Worm (Caenorhabditis elegans) whole organism, young adult: ENCODE data around the gene srx-119.
A peak's percentile ranks its signal among the peaks of the same experiment; 100 is the strongest.

Experiments used
- B0035.1 ChIP-seq: sonication (generic microtip); optimal IDR thresholded peaks from 2 replicates; lab custom pipeline; 2016; ENCODE audit warnings: missing genetic modification characterization, mild to moderate bottlenecking, missing compliant biosample characterization, missing genotype, missing genetic modification reagents
- B0336.3 ChIP-seq: fragments of 200-800 bp; sonication (Bioruptor generic); IDR thresholded peaks from 2 replicates; pipeline ENCODE4 v1.3.6; 2022; ENCODE audit warnings: missing genetic modification characterization, missing compliant biosample characterization
- C17E4.6 ChIP-seq: fragments of 200-800 bp; sonication (Bioruptor generic); IDR thresholded peaks from 2 replicates; pipeline ENCODE4 v1.3.6; 2022; ENCODE audit warnings: missing genetic modification reagents, missing genetic modification characterization, missing compliant biosample characterization
- F57A8.1 ChIP-seq: fragments of 200-800 bp; sonication (Bioruptor generic); optimal IDR thresholded peaks from 2 replicates; lab custom pipeline; 2018; ENCODE audit warnings: mild to moderate bottlenecking, missing genetic modification characterization, moderate library complexity, missing compliant biosample characterization
- Y56A3A.18 ChIP-seq: fragments of 200-800 bp; sonication (Bioruptor generic); IDR thresholded peaks from 2 replicates; pipeline ENCODE4 v1.3.6; 2022; ENCODE audit warnings: missing genetic modification reagents, missing genetic modification characterization, missing compliant biosample characterization
- atf-7 ChIP-seq: sonication (generic microtip); optimal IDR thresholded peaks from 2 replicates; lab custom pipeline; 2017; ENCODE audit warnings: mild to moderate bottlenecking, missing genetic modification characterization, missing compliant biosample characterization
- bed-2 ChIP-seq: fragments of 200-800 bp; sonication (Bioruptor generic); IDR thresholded peaks from 2 replicates; pipeline ENCODE4 v1.3.6; 2022; ENCODE audit warnings: missing genetic modification reagents, missing genetic modification characterization, missing compliant biosample characterization
- cebp-1 ChIP-seq, 2 experiments: fragments of 200-800 bp in 1 of 2; sonication (Bioruptor generic) in 1 of 2; sonication (generic microtip) in 1 of 2; IDR thresholded peaks in 1 of 2; optimal IDR thresholded peaks in 1 of 2; 2 replicates each; pipeline versions ENCODE4 v1.3.6 to Lab custom; 2017 to 2022; ENCODE audit warnings: missing compliant biosample characterization in 2 of 2, missing genetic modification characterization in 2 of 2, mild to moderate bottlenecking in 1 of 2, missing genetic modification reagents in 1 of 2, moderate library complexity in 1 of 2
- ceh-27 ChIP-seq: fragments of 200-800 bp; sonication (Bioruptor generic); optimal IDR thresholded peaks from 2 replicates; lab custom pipeline; 2018; ENCODE audit warnings: mild to moderate bottlenecking, missing genetic modification characterization, moderate library complexity, missing compliant biosample characterization
- die-1 ChIP-seq: sonication (generic microtip); optimal IDR thresholded peaks from 2 replicates; lab custom pipeline; 2016; ENCODE audit warnings: missing genotype, mild to moderate bottlenecking, missing genetic modification characterization, missing compliant biosample characterization
- egrh-3 ChIP-seq: fragments of 200-800 bp; sonication (Bioruptor generic); IDR thresholded peaks from 2 replicates; pipeline ENCODE4 v1.3.6; 2022; ENCODE audit warnings: missing genetic modification reagents, missing genetic modification characterization, missing compliant biosample characterization
- him-1 ChIP-seq: sonication (generic microtip); optimal IDR thresholded peaks from 2 replicates; lab custom pipeline; 2016; ENCODE audit warnings: missing genotype, missing genetic modification reagents, missing genetic modification characterization, missing compliant biosample characterization
- hmg-1.2 ChIP-seq: fragments of 200-800 bp; sonication (Bioruptor generic); IDR thresholded peaks from 2 replicates; pipeline ENCODE4 v1.3.6; 2022; ENCODE audit warnings: missing genetic modification reagents, missing genetic modification characterization, missing compliant biosample characterization
- hmg-20 ChIP-seq: fragments of 200-800 bp; sonication (Bioruptor generic); IDR thresholded peaks from 2 replicates; pipeline ENCODE4 v1.3.6; 2022; ENCODE audit warnings: missing genetic modification reagents, missing genetic modification characterization, missing compliant biosample characterization
- hsf-1 ChIP-seq: fragments of 200-800 bp; sonication (Bioruptor generic); IDR thresholded peaks from 2 replicates; pipeline ENCODE4 v1.3.6; 2022; ENCODE audit warnings: missing genetic modification reagents, missing genetic modification characterization, missing compliant biosample characterization
- let-526 ChIP-seq: fragments of 200-800 bp; sonication (Bioruptor generic); IDR thresholded peaks from 2 replicates; pipeline ENCODE4 v1.3.6; 2022; ENCODE audit warnings: missing genetic modification reagents, missing genetic modification characterization, missing compliant biosample characterization
- let-607 ChIP-seq, 2 experiments: fragments of 200-800 bp in 1 of 2; sonication (Bioruptor generic) in 1 of 2; sonication (generic microtip) in 1 of 2; optimal IDR thresholded peaks; 2 replicates each; lab custom pipeline; 2016 to 2018; ENCODE audit warnings: mild to moderate bottlenecking in 2 of 2, missing compliant biosample characterization in 2 of 2, missing genetic modification characterization in 2 of 2, moderate library complexity in 2 of 2, missing genotype in 1 of 2
- lin-35 ChIP-seq, 3 experiments: fragments of 150-350 bp in 2 of 3; sonication (generic microtip) in 1 of 3; optimal IDR thresholded peaks; 2 replicates each; lab custom pipeline; 2014 to 2018; ENCODE audit warnings: missing biosample characterization in 3 of 3, missing genetic modification characterization in 3 of 3, missing genetic modification reagents in 3 of 3
- lin-40 ChIP-seq: sonication (generic microtip); optimal IDR thresholded peaks from 2 replicates; lab custom pipeline; 2016; ENCODE audit warnings: missing genetic modification characterization, mild to moderate bottlenecking, missing compliant biosample characterization, missing genotype, missing genetic modification reagents
- lsy-27 ChIP-seq: sonication (generic microtip); optimal IDR thresholded peaks from 2 replicates; lab custom pipeline; 2017; ENCODE audit warnings: missing genetic modification characterization, mild to moderate bottlenecking, missing compliant biosample characterization, antibody characterized with exemption, missing genotype, borderline replicate concordance; ENCODE audit not compliant: insufficient read depth
- mes-4 ChIP-seq: sonication (generic microtip); optimal IDR thresholded peaks from 2 replicates; lab custom pipeline; 2016; ENCODE audit warnings: missing genotype, missing genetic modification characterization, missing compliant biosample characterization
- pbrm-1 ChIP-seq: fragments of 200-800 bp; sonication (Bioruptor generic); IDR thresholded peaks from 2 replicates; pipeline ENCODE4 v1.3.6; 2022; ENCODE audit warnings: missing genetic modification reagents, missing genetic modification characterization, missing compliant biosample characterization
- rpc-1 ChIP-seq, 2 experiments: fragments of 150-350 bp in 1 of 2; sonication (generic microtip) in 1 of 2; optimal IDR thresholded peaks; 2 replicates each; lab custom pipeline; 2014 to 2018; ENCODE audit warnings: missing biosample characterization in 1 of 2, missing genetic modification characterization in 1 of 2, missing genetic modification reagents in 1 of 2, missing genotype in 1 of 2
- snpc-1.3 ChIP-seq: sonication (generic microtip); optimal IDR thresholded peaks from 2 replicates; lab custom pipeline; 2017; ENCODE audit warnings: missing genetic modification characterization, mild to moderate bottlenecking, missing compliant biosample characterization, antibody characterized with exemption, moderate library complexity, missing genotype, missing genetic modification reagents; ENCODE audit not compliant: insufficient read depth
- snpc-4 ChIP-seq, 5 experiments: fragments of 150-350 bp in 1 of 5; sonication (generic microtip) in 4 of 5; optimal IDR thresholded peaks; 2 replicates each; lab custom pipeline; 2014 to 2018; ENCODE audit warnings: missing genetic modification characterization in 5 of 5, missing biosample characterization in 3 of 5, antibody characterized with exemption in 2 of 5, mild to moderate bottlenecking in 2 of 5, missing compliant biosample characterization in 2 of 5, missing genotype in 2 of 5, moderate library complexity in 2 of 5, missing genetic modification reagents in 1 of 5
- unc-130 ChIP-seq: sonication (generic microtip); optimal IDR thresholded peaks from 2 replicates; lab custom pipeline; 2016; ENCODE audit warnings: missing genetic modification reagents, missing genetic modification characterization, missing compliant biosample characterization
- zfh-2 ChIP-seq: fragments of 200-800 bp; sonication (Bioruptor generic); conservative IDR thresholded peaks from 2 replicates; pipeline ENCODE4 v1.3.6; 2022; ENCODE audit warnings: missing genetic modification reagents, missing genetic modification characterization, missing compliant biosample characterization

srx-119 gene

DNA sequence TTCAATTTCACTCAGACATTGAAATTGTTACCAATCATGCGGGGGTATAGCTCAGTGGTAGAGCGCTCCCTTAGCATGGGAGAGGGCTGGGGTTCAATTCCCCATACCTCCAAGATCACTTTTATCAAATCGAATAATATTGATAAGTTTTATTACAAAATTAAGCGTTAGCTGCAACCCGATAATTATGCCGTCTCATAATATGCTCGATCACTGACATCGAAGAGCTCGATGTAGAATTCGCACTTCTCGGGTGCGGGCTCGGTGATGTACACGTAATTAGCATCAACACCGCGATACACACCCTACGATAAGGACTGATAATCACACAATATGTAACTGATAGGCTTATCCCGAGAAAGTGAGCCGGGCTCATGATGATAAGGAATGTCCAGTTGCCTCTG, 14.5 kb downstream of the srx-119 start (continued):
- TF ChIP-seq die-1 (tag; lab: Kevin White, UChicago) (peak; percentile 69), F57A8.1 (GFP tag; lab: Kevin White, UChicago) (peak; percentile 56), snpc-4 (GFP tag; optimal IDR thresholded peaks at IDR 0.05; lab: Kevin White, UChicago) (peak; percentile 40), snpc-4 (tag; optimal IDR thresholded peaks at IDR 0.05; lab: Kevin White, UChicago) (peak in 1 of 4 experiments; percentile 30), snpc-1.3 (peak; percentile 29), unc-130 (GFP tag; lab: Kevin White, UChicago) (peak; percentile 5), rpc-1 (optimal IDR thresholded peaks at IDR 0.05; lab: Kevin White, UChicago) (peak; percentile 62), rpc-1 (tag; optimal IDR thresholded peaks at IDR 0.05; lab: Kevin White, UChicago) (peak; percentile 84)

DNA sequence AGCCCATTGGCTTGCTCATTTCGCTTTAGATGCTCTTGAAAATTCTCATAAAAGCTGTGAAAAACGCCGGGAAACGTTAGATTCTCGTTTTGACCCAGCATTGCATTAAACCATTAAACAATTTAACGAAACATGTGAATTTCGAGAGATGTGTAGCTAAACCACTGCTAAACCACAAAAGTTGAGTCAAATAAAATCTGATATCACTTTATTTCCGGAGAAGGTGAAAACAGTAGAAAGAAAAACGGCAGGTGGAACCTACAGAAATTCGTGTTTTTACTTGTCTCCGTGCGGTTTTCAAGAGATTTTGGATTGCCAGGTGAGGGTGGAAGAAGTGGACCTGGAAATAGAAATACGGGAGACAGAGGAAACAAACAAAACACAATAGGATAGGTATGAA, 16.5 kb downstream of the srx-119 start, which contains the start of gene F49C5.9:
F49C5.9 (minus strand) TSS at position 101 of the 400 bp plus-strand sequence.
- TF ChIP-seq B0336.3 (no peak), lin-40 (tag; lab: Kevin White, UChicago) (no peak), Y56A3A.18 (GFP tag; lab: Robert Waterston, UW) (no peak)

DNA sequence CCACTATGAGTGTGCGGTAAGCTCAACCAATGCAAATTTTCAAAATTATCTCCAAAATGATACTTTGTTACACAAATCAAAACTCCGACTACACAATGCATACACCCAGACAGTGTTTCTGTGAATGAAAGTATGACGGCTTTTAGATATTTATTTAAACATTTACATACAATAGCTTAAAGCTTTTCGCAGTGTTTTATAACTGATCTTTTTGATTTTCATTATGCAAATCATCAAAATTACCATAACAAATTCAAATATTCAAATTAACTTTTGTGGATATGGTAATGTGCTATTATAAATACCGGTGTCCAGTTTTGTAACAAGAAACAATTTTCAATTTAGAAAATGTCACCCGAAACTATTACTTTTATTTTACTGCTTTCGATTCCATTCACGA, 18.4 kb downstream of the srx-119 start, which contains the start of the genes F49C5.5 and F49C5.10:
F49C5.5 (minus strand) TSS at position 101 of the 400 bp plus-strand sequence.
F49C5.10 (plus strand) TSS at position 344 of the 400 bp plus-strand sequence.
- TF ChIP-seq B0035.1 (tag; lab: Kevin White, UChicago) = no peak

DNA sequence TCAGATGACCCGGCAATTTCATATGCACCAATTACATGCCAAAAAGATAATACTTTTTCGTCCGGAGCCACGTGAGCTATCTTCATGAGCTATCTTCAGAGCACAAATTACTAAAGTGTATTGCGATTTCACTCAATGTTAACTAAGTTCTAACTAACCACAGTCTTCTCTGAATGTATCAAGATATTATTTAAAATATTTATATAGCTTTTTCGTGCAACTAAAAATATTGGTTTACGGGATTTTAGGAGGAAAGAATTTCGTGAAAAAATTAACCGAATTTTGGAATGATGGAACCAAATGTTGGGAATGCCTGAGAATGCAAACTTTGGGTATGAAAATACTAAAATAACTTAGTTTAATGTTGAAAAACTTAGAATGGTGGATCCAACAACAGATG, 19.5 kb downstream of the srx-119 start, which contains the start of gene F49C5.16:
F49C5.16 (plus strand) TSS at position 301 of the 400 bp plus-strand sequence.
- no peak for TF ChIP-seq him-1 (tag; lab: Kevin White, UChicago)
- no peak for TF ChIP-seq hmg-1.2 (GFP tag; lab: Robert Waterston, UW)
- no peak for TF ChIP-seq rpc-1 (optimal IDR thresholded peaks at IDR 0.05; lab: Kevin White, UChicago)
- TF ChIP-seq rpc-1 (tag; optimal IDR thresholded peaks at IDR 0.05; lab: Kevin White, UChicago) = no peak
- no peak for TF ChIP-seq zfh-2
- no peak for TF ChIP-seq cebp-1 (GFP tag; IDR thresholded peaks at IDR 0.05; lab: Robert Waterston, UW)
- TF ChIP-seq cebp-1 (tag; optimal IDR thresholded peaks at IDR 0.05; lab: Kevin White, UChicago) = no peak
- no peak for TF ChIP-seq mes-4 (tag; lab: Kevin White, UChicago)
- TF ChIP-seq ceh-27 = no peak
- TF ChIP-seq C17E4.6 (GFP tag; lab: Robert Waterston, UW) = no peak

DNA sequence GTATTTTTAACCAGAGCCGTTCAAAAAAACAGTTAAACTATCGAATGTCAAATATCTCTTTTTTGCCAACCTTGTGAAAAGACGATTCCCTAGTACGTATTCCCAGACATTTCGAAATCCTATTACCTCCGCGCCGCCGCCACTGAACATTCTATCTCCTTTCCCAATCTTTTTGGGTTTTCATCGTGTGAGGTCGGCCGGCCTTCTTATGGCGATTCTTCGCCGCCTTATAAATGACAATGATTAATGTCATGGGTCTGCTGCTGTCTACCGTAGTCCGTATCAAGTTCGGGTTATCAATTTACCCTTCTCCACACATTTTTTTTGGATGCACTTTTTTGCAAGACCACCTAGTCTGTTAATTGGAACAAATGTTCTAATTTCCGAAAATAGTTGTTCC, 21.6 kb downstream of the srx-119 start:
- TF ChIP-seq let-526 (GFP tag; lab: Robert Waterston, UW) (no peak), egrh-3 (GFP tag; lab: Robert Waterston, UW) (no peak), hmg-1.2 (GFP tag; lab: Robert Waterston, UW) (no peak), let-607 (tag; optimal IDR thresholded peaks at IDR 0.05; lab: Kevin White, UChicago) (no peak), hsf-1 (GFP tag; lab: Robert Waterston, UW) (no peak), bed-2 (no peak), hmg-20 (GFP tag; lab: Robert Waterston, UW) (no peak), lsy-27 (tag; lab: Kevin White, UChicago) (no peak), pbrm-1 (GFP tag; lab: Robert Waterston, UW) (no peak), atf-7 (tag; lab: Kevin White, UChicago) (no peak), lin-35 (GFP tag; optimal IDR thresholded peaks at IDR 0.05; lab: Kevin White, UChicago) (no peak), snpc-1.3 (no peak)
